Fruit fly (Drosophila melanogaster) whole organism, embryonic: ENCODE data around the gene pigs.
A peak's percentile ranks its signal among the peaks of the same experiment; 100 is the strongest.

Source experiments
- C15 ChIP-seq: fragments of 200-800 bp; sonication (Bioruptor generic); IDR thresholded peaks from 3 replicates; pipeline ENCODE4 v1.3.6; 2022; ENCODE audit warnings: missing biosample characterization, missing genetic modification characterization
- CG1024 ChIP-seq: fragments of 200-800 bp; sonication (Bioruptor generic); IDR thresholded peaks from 2 replicates; pipeline ENCODE4 v1.3.6; 2022; ENCODE audit warnings: missing biosample characterization, missing genetic modification characterization
- CG15601 ChIP-seq: fragments of 200-800 bp; sonication (Bioruptor generic); optimal IDR thresholded peaks from 3 replicates; lab custom pipeline; 2019; ENCODE audit warnings: missing biosample characterization, mild to moderate bottlenecking, missing genetic modification characterization, moderate library complexity
- CG32767 ChIP-seq: fragments of 200-800 bp; sonication (Bioruptor generic); IDR thresholded peaks from 2 replicates; pipeline ENCODE4 v1.3.6; 2022; ENCODE audit warnings: missing biosample characterization, missing genetic modification characterization
- CG8765 ChIP-seq: fragments of 200-800 bp; sonication (Bioruptor generic); IDR thresholded peaks from 2 replicates; pipeline ENCODE4 v1.3.6; 2022; ENCODE audit warnings: missing biosample characterization, missing genetic modification characterization
- E2f1 ChIP-seq: fragments of 200-800 bp; sonication (Bioruptor generic); IDR thresholded peaks from 2 replicates; pipeline ENCODE4 v1.3.6; 2022; ENCODE audit warnings: missing biosample characterization, missing genetic modification characterization
- Sox102F ChIP-seq: fragments of 200-800 bp; sonication (Bioruptor generic); optimal IDR thresholded peaks from 2 replicates; lab custom pipeline; 2018; ENCODE audit warnings: missing biosample characterization, mild to moderate bottlenecking, missing genetic modification characterization, moderate library complexity
- YL-1 ChIP-seq: fragments of 200-800 bp; sonication (Bioruptor generic); optimal IDR thresholded peaks from 3 replicates; lab custom pipeline; 2017; ENCODE audit warnings: missing biosample characterization, mild to moderate bottlenecking, missing genetic modification characterization
- chn ChIP-seq: fragments of 200-800 bp; sonication (Bioruptor generic); optimal IDR thresholded peaks from 2 replicates; lab custom pipeline; 2016; ENCODE audit warnings: missing biosample characterization, missing genetic modification characterization
- pzg ChIP-seq: fragments of 200-800 bp; sonication (Bioruptor generic); optimal IDR thresholded peaks from 3 replicates; lab custom pipeline; 2018; ENCODE audit warnings: missing biosample characterization, mild to moderate bottlenecking, missing genetic modification characterization, moderate library complexity
- stc ChIP-seq: fragments of 200-800 bp; sonication (Bioruptor generic); IDR thresholded peaks from 2 replicates; pipeline ENCODE4 v1.3.6; 2022; ENCODE audit warnings: missing biosample characterization, missing genetic modification characterization

DNA sequence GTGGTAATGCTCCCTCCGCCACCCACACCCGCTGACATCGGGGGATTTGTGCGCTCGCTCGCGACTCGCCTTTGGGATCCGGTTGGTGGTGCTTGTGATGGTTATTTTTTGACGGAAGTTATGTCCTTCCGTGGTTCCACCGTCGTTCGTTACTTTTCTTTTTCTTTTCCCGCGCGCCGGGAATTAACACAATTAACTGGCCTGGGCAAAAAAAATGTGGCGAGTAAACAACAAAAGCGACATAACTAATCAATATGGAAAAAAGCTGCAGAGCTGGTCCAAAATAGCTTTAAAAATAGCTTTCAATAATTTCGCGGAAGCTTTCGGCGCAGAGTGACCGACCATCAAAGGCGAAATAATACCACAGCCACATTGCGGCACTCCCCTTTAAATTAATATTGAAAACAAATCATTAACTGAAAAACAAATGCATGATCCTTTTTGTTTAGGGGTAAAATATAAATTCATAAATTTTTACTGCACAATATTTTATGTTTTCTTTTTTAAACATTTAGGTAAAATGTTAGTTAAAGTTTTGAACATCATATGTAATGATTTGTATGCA is 98.5 kb downstream of the pigs start, which contains the start of gene CG14440:
- TF ChIP-seq CG8765: no peak
- no peak for TF ChIP-seq CG32767 (GFP tag; lab: Robert Waterston, UW)
- no peak for TF ChIP-seq chn
- TF ChIP-seq CG15601 (tag; lab: Kevin White, UChicago): peak; percentile 30
- no peak for TF ChIP-seq CG1024 (GFP tag; lab: Robert Waterston, UW)
- TF ChIP-seq C15 (GFP tag; lab: Robert Waterston, UW): no peak
- TF ChIP-seq Sox102F (GFP tag; lab: Kevin White, UChicago): no peak
- no peak for TF ChIP-seq E2f1 (GFP tag; lab: Robert Waterston, UW)
- TF ChIP-seq YL-1 (GFP tag; lab: Kevin White, UChicago): peak; percentile 54
- peak; percentile 39 for TF ChIP-seq pzg (GFP tag; lab: Kevin White, UChicago)
- TF ChIP-seq stc (GFP tag; lab: Robert Waterston, UW): no peak
